Worm (Caenorhabditis elegans) whole organism, L4/young adult: ENCODE measurements around the gene epg-9.

Experiments used
- W03F9.2 ChIP-seq: fragments of 150-350 bp; optimal IDR thresholded peaks from 2 replicates; lab custom pipeline; 2014; ENCODE audit warnings: missing biosample characterization, missing genetic modification characterization
- dao-5 ChIP-seq: sonication (generic microtip); optimal IDR thresholded peaks from 2 replicates; lab custom pipeline; 2016; ENCODE audit warnings: missing genotype, missing genetic modification characterization, moderate library complexity, missing compliant biosample characterization
- him-1 ChIP-seq: sonication (generic microtip); optimal IDR thresholded peaks from 2 replicates; lab custom pipeline; 2016; ENCODE audit warnings: missing genotype, missing genetic modification reagents, missing genetic modification characterization, missing compliant biosample characterization

DNA sequence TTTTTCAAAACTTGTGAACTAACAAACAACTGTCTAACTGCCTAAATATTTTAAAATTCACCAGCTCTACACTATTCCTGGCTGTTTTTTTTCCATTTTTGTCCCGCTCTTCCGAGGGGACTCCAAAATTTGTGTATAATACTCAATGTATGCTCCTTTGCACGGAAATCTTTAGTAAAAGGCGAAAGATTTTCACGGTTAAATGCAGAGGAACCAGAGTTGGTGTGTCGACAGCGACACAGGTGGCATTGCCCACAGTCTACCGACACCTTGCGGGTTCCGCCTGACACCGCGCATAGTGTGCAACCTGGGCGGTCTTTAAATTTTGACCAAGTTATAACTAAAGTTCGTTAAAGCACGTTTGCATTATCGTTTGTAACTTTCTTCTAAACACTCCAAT, 54.0 kb downstream of the epg-9 start:
- TF ChIP-seq dao-5 (no peak), him-1 (no peak), W03F9.2 (tag; lab: Kevin White, UChicago) (no peak)
